Fruit fly (Drosophila melanogaster): ENCODE data around the gene Klp3A.

Klp3A gene

DNA sequence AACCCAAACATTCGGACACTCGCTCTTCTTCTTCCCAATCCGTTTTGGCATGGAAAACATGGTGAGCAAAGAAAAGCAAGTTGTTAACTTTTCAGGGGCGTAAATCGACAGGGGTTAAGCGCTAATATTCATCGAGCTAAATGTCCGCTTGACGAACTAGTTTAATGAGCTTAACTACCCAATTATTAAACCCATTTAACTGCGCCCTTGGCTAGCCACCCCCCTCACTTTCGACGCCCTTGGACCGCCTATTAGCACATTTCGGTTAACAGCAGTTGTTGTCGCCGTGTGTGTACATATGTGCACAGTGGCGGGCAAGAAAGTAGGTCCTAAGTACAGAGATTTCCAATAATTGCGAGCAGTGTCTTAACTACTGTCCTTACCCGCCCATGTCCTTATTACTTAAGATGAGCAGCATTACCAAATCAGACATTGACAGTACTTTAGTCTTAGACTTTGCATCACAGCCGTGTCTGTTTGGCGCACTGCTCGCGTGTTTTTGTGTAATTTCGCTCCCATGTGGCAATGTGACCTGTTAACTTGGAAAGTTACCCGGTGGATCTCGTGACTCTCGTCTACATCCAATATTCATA lies 14.3 kb downstream of the Klp3A start (continued):
- peak; percentile 74 for TF ChIP-seq Hey (tag; optimal IDR thresholded peaks at IDR 0.05)
- TF ChIP-seq ab (GFP tag; optimal IDR thresholded peaks at IDR 0.05), result peak; percentile 94
- TF ChIP-seq trem (tag; optimal IDR thresholded peaks at IDR 0.05), result peak; percentile 27
- TF ChIP-seq CG18764 (GFP tag; optimal IDR thresholded peaks at IDR 0.05), result peak; percentile 78
- peak; percentile 77 for TF ChIP-seq CG4617 (GFP tag; optimal IDR thresholded peaks at IDR 0.05; ENCODE audit: borderline replicate concordance)
- peak; percentile 88 for TF ChIP-seq CoRest (tag; optimal IDR thresholded peaks at IDR 0.05)
- TF ChIP-seq CG16813 (GFP tag; IDR thresholded peaks at IDR 0.05; ENCODE audit: partially characterized antibody), result no peak
- peak; percentile 37 for TF ChIP-seq bigmax (GFP tag; optimal IDR thresholded peaks at IDR 0.05)
- peak; percentile 82 for TF ChIP-seq peb (GFP tag; IDR thresholded peaks at IDR 0.05)
- TF ChIP-seq sug (tag; optimal IDR thresholded peaks at IDR 0.05), result peak; percentile 70
- TF ChIP-seq crc (GFP tag; optimal IDR thresholded peaks at IDR 0.05), result peak; percentile 90
- peak; percentile 66 for TF ChIP-seq gcm (GFP tag; optimal IDR thresholded peaks at IDR 0.05)
- peak; percentile 64 for TF ChIP-seq Doc2 (GFP tag; IDR thresholded peaks at IDR 0.05)
- peak; percentile 91 for TF ChIP-seq ttk (GFP tag; IDR thresholded peaks at IDR 0.05)
- peak; percentile 81 for TF ChIP-seq CG33213 (GFP tag; optimal IDR thresholded peaks at IDR 0.05)
- no peak for TF ChIP-seq Kr (GFP tag; optimal IDR thresholded peaks at IDR 0.05)
- TF ChIP-seq Rfx (GFP tag; IDR thresholded peaks at IDR 0.05), result peak; percentile 99
- peak; percentile 93 for TF ChIP-seq Fer1 (GFP tag; optimal IDR thresholded peaks at IDR 0.05)
- peak; percentile 80 for TF ChIP-seq Mes4 (GFP tag; optimal IDR thresholded peaks at IDR 0.05)
- TF ChIP-seq NC2β (GFP tag; optimal IDR thresholded peaks at IDR 0.05), result peak; percentile 85
- TF ChIP-seq ci (GFP tag; IDR thresholded peaks at IDR 0.05), result peak; percentile 96
- TF ChIP-seq trh (GFP tag; optimal IDR thresholded peaks at IDR 0.05), result peak; percentile 80
- peak; percentile 93 for TF ChIP-seq eyg (GFP tag; optimal IDR thresholded peaks at IDR 0.05)
- peak; percentile 60 for TF ChIP-seq CG7928 (GFP tag; optimal IDR thresholded peaks at IDR 0.05)
- peak; percentile 91 for TF ChIP-seq row (GFP tag; IDR thresholded peaks at IDR 0.05)
- TF ChIP-seq sens (GFP tag), result peak; percentile 96
- peak; percentile 90 for TF ChIP-seq CG12071 (GFP tag; optimal IDR thresholded peaks at IDR 0.05)
- peak; percentile 95 for TF ChIP-seq Side (GFP tag; optimal IDR thresholded peaks at IDR 0.05)
- peak in 1 of 2 experiments; percentile 22 for TF ChIP-seq insv (GFP tag; optimal IDR thresholded peaks at IDR 0.05)
- TF ChIP-seq ash1 (GFP tag; optimal IDR thresholded peaks at IDR 0.05), result peak; percentile 61
- TF ChIP-seq tup (GFP tag; optimal IDR thresholded peaks at IDR 0.05), result peak; percentile 89
- peak; percentile 93 for TF ChIP-seq ranshi (GFP tag; IDR thresholded peaks at IDR 0.05)
- no peak for TF ChIP-seq Lpt (GFP tag; optimal IDR thresholded peaks at IDR 0.05)
- TF ChIP-seq MESR4 (GFP tag; optimal IDR thresholded peaks at IDR 0.05), result peak; percentile 32
- no peak for TF ChIP-seq zen2 (GFP tag; IDR thresholded peaks at IDR 0.05; ENCODE audit: partially characterized antibody)
- peak; percentile 82 for TF ChIP-seq CG12104 (GFP tag; optimal IDR thresholded peaks at IDR 0.05)
- peak; percentile 15 for TF ChIP-seq CG2116 (GFP tag; optimal IDR thresholded peaks at IDR 0.05)
- peak; percentile 61 for TF ChIP-seq wek (GFP tag; optimal IDR thresholded peaks at IDR 0.05)
- TF ChIP-seq Nf-YA (GFP tag; IDR thresholded peaks at IDR 0.05), result peak; percentile 86
- peak; percentile 92 for TF ChIP-seq CG15269 (tag; optimal IDR thresholded peaks at IDR 0.05)
- TF ChIP-seq Scr (GFP tag; IDR thresholded peaks at IDR 0.05; ENCODE audit: partially characterized antibody), result no peak
- TF ChIP-seq CG6175 (GFP tag; IDR thresholded peaks at IDR 0.05), result peak; percentile 95
- TF ChIP-seq ewg (GFP tag; optimal IDR thresholded peaks at IDR 0.05), result peak; percentile 82
- TF ChIP-seq unpg (GFP tag; optimal IDR thresholded peaks at IDR 0.05), result peak; percentile 89
- TF ChIP-seq CG13424 (tag; optimal IDR thresholded peaks at IDR 0.05), result peak; percentile 78
- peak; percentile 63 for TF ChIP-seq Jarid2 (GFP tag; optimal IDR thresholded peaks at IDR 0.05)
- peak; percentile 64 for TF ChIP-seq Sry-δ (GFP tag; optimal IDR thresholded peaks at IDR 0.05)
- peak; percentile 81 for TF ChIP-seq CG2712 (tag; optimal IDR thresholded peaks at IDR 0.05)
- peak; percentile 87 for TF ChIP-seq CG17361 (GFP tag; IDR thresholded peaks at IDR 0.05)
- no peak for TF ChIP-seq BEAF-32 (GFP tag; optimal IDR thresholded peaks at IDR 0.05)

All from whole organism, embryonic.